Worm (Caenorhabditis elegans) whole organism, young adult: ENCODE data around the gene C13G3.12.

Experiments used
- F33H1.4 ChIP-seq: fragments of 200-800 bp; sonication (Bioruptor generic); IDR thresholded peaks from 2 replicates; pipeline ENCODE4 v1.3.6; 2022; ENCODE audit warnings: missing genetic modification reagents, missing genetic modification characterization, missing compliant biosample characterization
- K12H6.12 ChIP-seq: fragments of 200-800 bp; sonication (Bioruptor generic); optimal IDR thresholded peaks from 2 replicates; lab custom pipeline; 2018; ENCODE audit warnings: mild to moderate bottlenecking, missing genetic modification characterization, missing compliant biosample characterization
- ceh-27 ChIP-seq: fragments of 200-800 bp; sonication (Bioruptor generic); optimal IDR thresholded peaks from 2 replicates; lab custom pipeline; 2018; ENCODE audit warnings: mild to moderate bottlenecking, missing genetic modification characterization, moderate library complexity, missing compliant biosample characterization
- lin-35 ChIP-seq, 3 experiments: fragments of 150-350 bp in 2 of 3; sonication (generic microtip) in 1 of 3; optimal IDR thresholded peaks; 2 replicates each; lab custom pipeline; 2014 to 2018; ENCODE audit warnings: missing biosample characterization in 3 of 3, missing genetic modification characterization in 3 of 3, missing genetic modification reagents in 3 of 3
- nfya-1 ChIP-seq: sonication (generic microtip); optimal IDR thresholded peaks from 2 replicates; lab custom pipeline; 2017; ENCODE audit warnings: antibody characterized with exemption, missing compliant biosample characterization, missing genetic modification characterization, borderline replicate concordance; ENCODE audit not compliant: insufficient read depth
- nhr-27 ChIP-seq: fragments of 200-800 bp; sonication (Bioruptor generic); optimal IDR thresholded peaks from 2 replicates; lab custom pipeline; 2018; ENCODE audit warnings: mild to moderate bottlenecking, missing genetic modification characterization, moderate library complexity, missing compliant biosample characterization
- pha-4 ChIP-seq: fragments of 150-350 bp; sonication (generic microtip); optimal IDR thresholded peaks from 2 replicates; lab custom pipeline; 2014; ENCODE audit warnings: missing biosample characterization, missing genetic modification reagents, missing genetic modification characterization

ce11 chrV:11041499-11041898 lies 18.8 kb upstream of the C13G3.12 start, which contains the start of gene C45B11.5:
- TF ChIP-seq lin-35 (GFP tag; optimal IDR thresholded peaks at IDR 0.05; lab: Kevin White, UChicago) (no peak), F33H1.4 (GFP tag; lab: Robert Waterston, UW) (no peak), nfya-1 (tag; lab: Kevin White, UChicago) (no peak), pha-4 (tag; lab: Kevin White, UChicago) (no peak), ceh-27 (GFP tag; lab: Kevin White, UChicago) (no peak), nhr-27 (no peak), K12H6.12 (tag; lab: Kevin White, UChicago) (no peak)
